Worm (Caenorhabditis elegans) whole organism, L4 larva: ENCODE measurements around the gene F20D6.1.
A peak's percentile ranks its signal among the peaks of the same experiment; 100 is the strongest.

ENCODE experiments used
- F37D6.2 ChIP-seq: sonication (generic microtip); optimal IDR thresholded peaks from 2 replicates; lab custom pipeline; 2016; ENCODE audit warnings: mild to moderate bottlenecking, missing genetic modification characterization, missing compliant biosample characterization
- F44E2.7 ChIP-seq: fragments of 200-800 bp; sonication (Bioruptor generic); IDR thresholded peaks from 2 replicates; pipeline ENCODE4 v2.1.2; 2022; ENCODE audit warnings: missing genetic modification characterization, missing compliant biosample characterization
- T26A8.4 ChIP-seq: fragments of 200-800 bp; sonication (Bioruptor generic); IDR thresholded peaks from 2 replicates; pipeline ENCODE4 v1.3.6; 2022; ENCODE audit warnings: missing genetic modification characterization, missing compliant biosample characterization
- ZK337.2 ChIP-seq: fragments of 200-800 bp; sonication (Bioruptor generic); IDR thresholded peaks from 2 replicates; pipeline ENCODE4 v1.3.6; 2022; ENCODE audit warnings: missing genetic modification reagents, missing genetic modification characterization, missing compliant biosample characterization
- ZK546.5 ChIP-seq, 2 experiments: sonication (generic microtip); optimal IDR thresholded peaks; 2 replicates each; lab custom pipeline; 2017; ENCODE audit warnings: missing biosample characterization in 2 of 2, missing genetic modification characterization in 2 of 2
- aha-1 ChIP-seq: fragments of 150-350 bp; peaks from one replicate; lab custom pipeline; 2014; ENCODE audit warnings: missing biosample characterization, missing genetic modification characterization
- ces-1 ChIP-seq: fragments of 150-350 bp; sonication (generic microtip); optimal IDR thresholded peaks from 4 replicates; lab custom pipeline; 2014; ENCODE audit warnings: missing biosample characterization, missing genetic modification reagents, missing genetic modification characterization
- daf-12 ChIP-seq: fragments of 150-350 bp; optimal IDR thresholded peaks from 2 replicates; lab custom pipeline; 2014; ENCODE audit warnings: missing biosample characterization, missing genetic modification reagents, missing genetic modification characterization
- daf-16 ChIP-seq, 3 experiments: sonication (generic microtip); optimal IDR thresholded peaks; 2 replicates each; lab custom pipeline; 2016 to 2017; ENCODE audit warnings: missing genetic modification characterization in 3 of 3, missing genetic modification reagents in 3 of 3, mild to moderate bottlenecking in 2 of 3, missing compliant biosample characterization in 2 of 3, missing biosample characterization in 1 of 3, moderate library complexity in 1 of 3
- daf-19 ChIP-seq: fragments of 200-800 bp; sonication (Bioruptor generic); conservative IDR thresholded peaks from 2 replicates; pipeline ENCODE4 v1.3.6; 2022; ENCODE audit warnings: missing genetic modification characterization, missing compliant biosample characterization
- dmd-6 ChIP-seq: fragments of 200-800 bp; sonication (Bioruptor generic); IDR thresholded peaks from 2 replicates; pipeline ENCODE4 v1.3.6; 2022; ENCODE audit warnings: missing genetic modification reagents, missing genetic modification characterization, missing compliant biosample characterization
- dpl-1 ChIP-seq: fragments of 150-350 bp; optimal IDR thresholded peaks from 2 replicates; lab custom pipeline; 2014; ENCODE audit warnings: missing biosample characterization, missing genetic modification reagents, missing genetic modification characterization
- dve-1 ChIP-seq: sonication (generic microtip); optimal IDR thresholded peaks from 2 replicates; lab custom pipeline; 2017; ENCODE audit warnings: antibody characterized with exemption, mild to moderate bottlenecking, missing genetic modification characterization, missing compliant biosample characterization; ENCODE audit not compliant: insufficient read depth
- egl-43 ChIP-seq: fragments of 200-800 bp; sonication (Bioruptor generic); IDR thresholded peaks from 2 replicates; pipeline ENCODE4 v1.3.6; 2022; ENCODE audit warnings: missing genetic modification reagents, missing genetic modification characterization, missing compliant biosample characterization
- fkh-10 ChIP-seq: fragments of 150-350 bp; optimal IDR thresholded peaks from 2 replicates; lab custom pipeline; 2014; ENCODE audit warnings: missing biosample characterization, missing genetic modification reagents, missing genetic modification characterization
- fos-1 ChIP-seq: fragments of 150-350 bp; optimal IDR thresholded peaks from 2 replicates; lab custom pipeline; 2014; ENCODE audit warnings: missing biosample characterization, missing genetic modification characterization
- gei-8 ChIP-seq: fragments of 200-800 bp; sonication (Bioruptor generic); optimal IDR thresholded peaks from 2 replicates; lab custom pipeline; 2018; ENCODE audit warnings: mild to moderate bottlenecking, missing genetic modification characterization, missing compliant biosample characterization
- hif-1 ChIP-seq, 2 experiments: sonication (generic microtip); optimal IDR thresholded peaks; 2 replicates each; lab custom pipeline; 2016 to 2017; ENCODE audit warnings: missing compliant biosample characterization in 2 of 2, missing genetic modification characterization in 2 of 2, missing genetic modification reagents in 2 of 2, missing genotype in 2 of 2, mild to moderate bottlenecking in 1 of 2
- hlh-11 ChIP-seq: fragments of 200-800 bp; sonication (Bioruptor generic); optimal IDR thresholded peaks from 2 replicates; lab custom pipeline; 2018; ENCODE audit warnings: mild to moderate bottlenecking, missing genetic modification characterization, missing compliant biosample characterization
- hlh-30 ChIP-seq: sonication (generic microtip); optimal IDR thresholded peaks from 2 replicates; lab custom pipeline; 2017; ENCODE audit warnings: antibody characterized with exemption, mild to moderate bottlenecking, missing genetic modification characterization, missing compliant biosample characterization; ENCODE audit not compliant: insufficient read depth
- jun-1 ChIP-seq: fragments of 150-350 bp; optimal IDR thresholded peaks from 2 replicates; lab custom pipeline; 2014; ENCODE audit warnings: missing biosample characterization, missing genetic modification reagents, missing genetic modification characterization
- lim-7 ChIP-seq: fragments of 200-800 bp; sonication (Bioruptor generic); IDR thresholded peaks from 2 replicates; pipeline ENCODE4 v1.3.6; 2022; ENCODE audit warnings: missing genetic modification characterization, missing compliant biosample characterization
- lin-1 ChIP-seq: fragments of 200-800 bp; sonication (Bioruptor generic); IDR thresholded peaks from 2 replicates; pipeline ENCODE4 v1.3.6; 2022; ENCODE audit warnings: missing genetic modification reagents, missing genetic modification characterization, missing compliant biosample characterization
- lsy-2 ChIP-seq, 2 experiments: fragments of 150-350 bp in 1 of 2; sonication (generic microtip) in 1 of 2; optimal IDR thresholded peaks; 2 replicates each; lab custom pipeline; 2014 to 2017; ENCODE audit warnings: missing biosample characterization in 2 of 2, missing genetic modification characterization in 2 of 2
- mdl-1 ChIP-seq, 2 experiments: fragments of 150-350 bp in 1 of 2; sonication (generic microtip) in 1 of 2; optimal IDR thresholded peaks; 2 replicates each; lab custom pipeline; 2014 to 2017; ENCODE audit warnings: missing biosample characterization in 2 of 2, missing genetic modification characterization in 2 of 2
- mdt-29 ChIP-seq: fragments of 200-800 bp; sonication (Bioruptor generic); IDR thresholded peaks from 2 replicates; pipeline ENCODE4 v1.3.6; 2022; ENCODE audit warnings: missing genetic modification reagents, missing genetic modification characterization, missing compliant biosample characterization
- mep-1 ChIP-seq: fragments of 150-350 bp; sonication (generic microtip); optimal IDR thresholded peaks from 3 replicates; lab custom pipeline; 2014; ENCODE audit warnings: missing biosample characterization, missing genetic modification characterization
- nhr-28 ChIP-seq: fragments of 150-350 bp; optimal IDR thresholded peaks from 2 replicates; lab custom pipeline; 2014; ENCODE audit warnings: missing biosample characterization, missing genetic modification characterization
- nhr-42 ChIP-seq: fragments of 200-800 bp; sonication (Bioruptor generic); IDR thresholded peaks from 2 replicates; pipeline ENCODE4 v1.3.6; 2022; ENCODE audit warnings: missing genetic modification characterization, missing compliant biosample characterization
- nhr-48 ChIP-seq: sonication (generic microtip); optimal IDR thresholded peaks from 2 replicates; lab custom pipeline; 2016; ENCODE audit warnings: mild to moderate bottlenecking, missing genetic modification characterization, missing compliant biosample characterization
- nhr-76 ChIP-seq: fragments of 150-350 bp; optimal IDR thresholded peaks from 2 replicates; lab custom pipeline; 2014; ENCODE audit warnings: missing biosample characterization, missing genetic modification characterization
- php-3 ChIP-seq: fragments of 200-800 bp; sonication (Bioruptor generic); IDR thresholded peaks from 2 replicates; pipeline ENCODE4 v1.3.6; 2022; ENCODE audit warnings: missing genetic modification reagents, missing genetic modification characterization, missing compliant biosample characterization
- pqm-1 ChIP-seq: sonication (generic microtip); optimal IDR thresholded peaks from 2 replicates; lab custom pipeline; 2017; ENCODE audit warnings: missing biosample characterization, missing genetic modification characterization
- rbr-2 ChIP-seq: sonication (generic microtip); optimal IDR thresholded peaks from 2 replicates; lab custom pipeline; 2016; ENCODE audit warnings: missing genotype, missing genetic modification characterization, missing compliant biosample characterization
- saeg-2 ChIP-seq: fragments of 200-800 bp; sonication (Bioruptor generic); IDR thresholded peaks from 2 replicates; pipeline ENCODE4 v1.3.6; 2022; ENCODE audit warnings: missing genetic modification reagents, missing genetic modification characterization, missing compliant biosample characterization
- set-16 ChIP-seq: fragments of 200-800 bp; sonication (Bioruptor generic); IDR thresholded peaks from 2 replicates; pipeline ENCODE4 v1.3.6; 2022; ENCODE audit warnings: missing genetic modification reagents, missing genetic modification characterization, missing compliant biosample characterization
- skn-1 ChIP-seq: fragments of 150-350 bp; optimal IDR thresholded peaks from 2 replicates; lab custom pipeline; 2014; ENCODE audit warnings: missing biosample characterization, missing genetic modification characterization
- spr-1 ChIP-seq: sonication (generic microtip); optimal IDR thresholded peaks from 2 replicates; lab custom pipeline; 2016; ENCODE audit warnings: mild to moderate bottlenecking, missing genetic modification characterization, missing compliant biosample characterization
- spr-3 ChIP-seq: fragments of 200-800 bp; sonication (Bioruptor generic); optimal IDR thresholded peaks from 2 replicates; lab custom pipeline; 2018; ENCODE audit warnings: mild to moderate bottlenecking, missing genetic modification characterization, missing compliant biosample characterization
- tra-1 ChIP-seq: fragments of 200-800 bp; sonication (Bioruptor generic); IDR thresholded peaks from 2 replicates; pipeline ENCODE4 v1.3.6; 2022; ENCODE audit warnings: missing genetic modification reagents, missing genetic modification characterization, missing compliant biosample characterization
- unc-130 ChIP-seq: sonication (generic microtip); optimal IDR thresholded peaks from 2 replicates; lab custom pipeline; 2016; ENCODE audit warnings: missing genetic modification reagents, missing genetic modification characterization, missing compliant biosample characterization
- unc-62 ChIP-seq, 3 experiments: fragments of 150-350 bp in 1 of 3; sonication (generic microtip); optimal IDR thresholded peaks in 2 of 3; peaks in 1 of 3; 1 replicate in 1 of 3; 2 replicates in 2 of 3; lab custom pipeline; 2014 to 2017; ENCODE audit warnings: missing biosample characterization in 3 of 3, missing genetic modification characterization in 3 of 3, missing genetic modification reagents in 3 of 3, missing genotype in 1 of 3
- zfp-2 ChIP-seq: sonication (generic microtip); optimal IDR thresholded peaks from 2 replicates; lab custom pipeline; 2016; ENCODE audit warnings: mild to moderate bottlenecking, missing genetic modification characterization, missing compliant biosample characterization
- ztf-7 ChIP-seq: fragments of 150-350 bp; optimal IDR thresholded peaks from 2 replicates; lab custom pipeline; 2014; ENCODE audit warnings: missing biosample characterization, missing genetic modification characterization

The F20D6.1 gene

ce11 chrV:8215158-8215557 lies 24.6 kb downstream of the F20D6.1 start (continued):
- no peak for TF ChIP-seq ces-1 (GFP tag; lab: Kevin White, UChicago)
- TF ChIP-seq, all 104 proteins: peak for 6

ce11 chrV:8217118-8217517 lies 26.6 kb downstream of the F20D6.1 start:
- TF ChIP-seq php-3 (peak; percentile 77), saeg-2 (GFP tag; lab: Robert Waterston, UW) (no peak), lin-1 (GFP tag; lab: Robert Waterston, UW) (peak; percentile 53), ZK546.5 (tag; optimal IDR thresholded peaks at IDR 0.05; lab: Kevin White, UChicago) (no peak), hif-1 (tag; optimal IDR thresholded peaks at IDR 0.05; lab: Kevin White, UChicago) (peak in 1 of 2 experiments; percentile 23), dmd-6 (GFP tag; lab: Robert Waterston, UW) (peak; percentile 81), mep-1 (no peak), egl-43 (GFP tag; lab: Robert Waterston, UW) (no peak), zfp-2 (tag; lab: Kevin White, UChicago) (no peak), gei-8 (GFP tag; lab: Kevin White, UChicago) (no peak), pqm-1 (peak; percentile 66), dve-1 (tag; lab: Kevin White, UChicago) (peak; percentile 45), fos-1 (tag; lab: Kevin White, UChicago) (no peak), nhr-28 (tag; lab: Kevin White, UChicago) (peak; percentile 25), hlh-11 (tag; lab: Kevin White, UChicago) (peak; percentile 63), tra-1 (GFP tag; lab: Robert Waterston, UW) (peak; percentile 53; the same call in 1 of the 2 replicates), ztf-7 (tag; lab: Kevin White, UChicago) (no peak), dpl-1 (no peak), lim-7 (GFP tag; lab: Robert Waterston, UW) (no peak), daf-16 (GFP tag; optimal IDR thresholded peaks at IDR 0.05; lab: Kevin White, UChicago) (no peak), daf-16 (tag; optimal IDR thresholded peaks at IDR 0.05; lab: Kevin White, UChicago) (peak; percentile 60)

- TF ChIP-seq T26A8.4 (no peak), gei-8 (GFP tag; lab: Kevin White, UChicago) (no peak), unc-62 (GFP tag; optimal IDR thresholded peaks at IDR 0.05 in 1 of 2; lab: Kevin White, UChicago) (peak in 1 of 2 experiments; percentile 69), unc-62 (tag; optimal IDR thresholded peaks at IDR 0.05; lab: Kevin White, UChicago) (no peak), jun-1 (tag; lab: Kevin White, UChicago) (no peak), fkh-10 (GFP tag; lab: Kevin White, UChicago) (peak; percentile 23), mdt-29 (GFP tag; lab: Robert Waterston, UW) (peak; percentile 23; the same call in 1 of the 2 replicates), skn-1 (tag; lab: Kevin White, UChicago) (no peak), F44E2.7 (GFP tag; lab: Robert Waterston, UW) (no peak), ZK337.2 (no peak), nhr-76 (no peak), zfp-2 (tag; lab: Kevin White, UChicago) (no peak), daf-19 (no peak), hlh-30 (peak; percentile 7), lsy-2 (tag; optimal IDR thresholded peaks at IDR 0.05; lab: Kevin White, UChicago) (no peak), saeg-2 (GFP tag; lab: Robert Waterston, UW) (no peak), rbr-2 (tag; lab: Kevin White, UChicago) (no peak), nhr-48 (tag; lab: Kevin White, UChicago) (no peak), spr-3 (GFP tag; lab: Kevin White, UChicago) (no peak), daf-16 (GFP tag; optimal IDR thresholded peaks at IDR 0.05; lab: Kevin White, UChicago) (no peak), daf-16 (tag; optimal IDR thresholded peaks at IDR 0.05; lab: Kevin White, UChicago) (peak; percentile 10), dve-1 (tag; lab: Kevin White, UChicago) (peak; percentile 25), mdl-1 (tag; optimal IDR thresholded peaks at IDR 0.05; lab: Kevin White, UChicago) (no peak), aha-1 (peak; percentile 44), set-16 (GFP tag; lab: Robert Waterston, UW) (no peak), tra-1 (GFP tag; lab: Robert Waterston, UW) (peak; percentile 32; the same call in 1 of the 2 replicates), hif-1 (tag; optimal IDR thresholded peaks at IDR 0.05; lab: Kevin White, UChicago) (no peak), spr-1 (no peak), dmd-6 (GFP tag; lab: Robert Waterston, UW) (peak; percentile 78), lin-1 (GFP tag; lab: Robert Waterston, UW) (peak; percentile 14; the same call in 1 of the 2 replicates), unc-130 (GFP tag; lab: Kevin White, UChicago) (no peak), daf-12 (tag; lab: Kevin White, UChicago) (no peak), nhr-42 (GFP tag; lab: Robert Waterston, UW) (no peak), F37D6.2 (tag; lab: Kevin White, UChicago) (no peak), nhr-28 (tag; lab: Kevin White, UChicago) (peak; percentile 50)
These were observed 27.2 kb downstream of the F20D6.1 start, which contains the start of gene K07C11.8 for ce11 chrV:8217661-8218265. Gene K07C11.8, minus strand, starts transcription at chrV:8217884.
